Fruit fly (Drosophila melanogaster) whole organism, embryonic: Measurements from ENCODE around the gene CG15199.

Source experiments
- Blimp-1 ChIP-seq: fragments of 200-800 bp; sonication (Bioruptor generic); optimal IDR thresholded peaks from 3 replicates; lab custom pipeline; 2018; ENCODE audit warnings: missing biosample characterization, missing genetic modification characterization, mild to moderate bottlenecking, moderate library complexity, missing genetic modification reagents
- Bteb2 ChIP-seq: fragments of 200-800 bp; sonication (Bioruptor generic); optimal IDR thresholded peaks from 2 replicates; lab custom pipeline; 2016; ENCODE audit warnings: missing biosample characterization, missing genetic modification characterization
- CG11504 ChIP-seq: fragments of 200-800 bp; sonication (Bioruptor generic); optimal IDR thresholded peaks from 3 replicates; lab custom pipeline; 2019; ENCODE audit warnings: missing biosample characterization, mild to moderate bottlenecking, missing genetic modification characterization, moderate library complexity
- CG11696 ChIP-seq: fragments of 200-800 bp; sonication (Bioruptor generic); IDR thresholded peaks from 2 replicates; pipeline ENCODE4 v1.3.6; 2022; ENCODE audit warnings: missing biosample characterization, missing genetic modification characterization
- CG12104 ChIP-seq: fragments of 200-800 bp; sonication (Bioruptor generic); optimal IDR thresholded peaks from 3 replicates; lab custom pipeline; 2016; ENCODE audit warnings: missing biosample characterization, missing genetic modification characterization
- CG12391 ChIP-seq: fragments of 200-800 bp; sonication (Bioruptor generic); optimal IDR thresholded peaks from 3 replicates; lab custom pipeline; 2018; ENCODE audit warnings: missing biosample characterization, mild to moderate bottlenecking, missing genetic modification characterization, moderate library complexity
- CG12942 ChIP-seq: fragments of 200-800 bp; sonication (Bioruptor generic); optimal IDR thresholded peaks from 3 replicates; lab custom pipeline; 2016; ENCODE audit warnings: missing biosample characterization, missing genetic modification characterization
- CG13296 ChIP-seq: fragments of 200-800 bp; sonication (Bioruptor generic); optimal IDR thresholded peaks from 3 replicates; lab custom pipeline; 2018; ENCODE audit warnings: missing biosample characterization, mild to moderate bottlenecking, missing genetic modification characterization
- CG16779 ChIP-seq: fragments of 200-800 bp; sonication (Bioruptor generic); IDR thresholded peaks from 2 replicates; pipeline ENCODE4 v1.3.6; 2022; ENCODE audit warnings: missing biosample characterization, missing genetic modification characterization
- CG31388 ChIP-seq: fragments of 200-800 bp; sonication (Bioruptor generic); optimal IDR thresholded peaks from 2 replicates; lab custom pipeline; 2016; ENCODE audit warnings: missing biosample characterization, missing genetic modification characterization
- CG32767 ChIP-seq: fragments of 200-800 bp; sonication (Bioruptor generic); IDR thresholded peaks from 2 replicates; pipeline ENCODE4 v1.3.6; 2022; ENCODE audit warnings: missing biosample characterization, missing genetic modification characterization
- CG3726 ChIP-seq: fragments of 200-800 bp; sonication (Bioruptor generic); IDR thresholded peaks from 3 replicates; pipeline ENCODE4, ENCODE4 v1.3.6; 2022; ENCODE audit warnings: missing biosample characterization, missing genetic modification characterization
- CG4360 ChIP-seq: fragments of 200-800 bp; sonication (Bioruptor generic); IDR thresholded peaks from 2 replicates; pipeline ENCODE4 v1.3.6; 2022; ENCODE audit warnings: missing biosample characterization, missing genetic modification characterization
- CG4854 ChIP-seq: fragments of 200-800 bp; sonication (Bioruptor generic); optimal IDR thresholded peaks from 2 replicates; lab custom pipeline; 2016; ENCODE audit warnings: missing biosample characterization, missing genetic modification characterization, inconsistent platforms
- CG5180 ChIP-seq: fragments of 200-800 bp; sonication (Bioruptor generic); optimal IDR thresholded peaks from 3 replicates; lab custom pipeline; 2017; ENCODE audit warnings: missing biosample characterization, missing genetic modification characterization, mild to moderate bottlenecking, moderate library complexity, missing genetic modification reagents
- CG6813 ChIP-seq: fragments of 200-800 bp; sonication (Bioruptor generic); optimal IDR thresholded peaks from 2 replicates; lab custom pipeline; 2017; ENCODE audit warnings: missing biosample characterization, missing genetic modification characterization, mild to moderate bottlenecking, moderate library complexity, missing genetic modification reagents
- Dip3 ChIP-seq: fragments of 200-800 bp; sonication (Bioruptor generic); optimal IDR thresholded peaks from 3 replicates; lab custom pipeline; 2016; ENCODE audit warnings: missing biosample characterization, missing genetic modification characterization
- Doc3 ChIP-seq: fragments of 200-800 bp; sonication (Bioruptor generic); IDR thresholded peaks from 3 replicates; pipeline ENCODE4 v1.3.6; 2022; ENCODE audit warnings: missing biosample characterization, missing genetic modification characterization; ENCODE audit not compliant: partially characterized antibody
- GATAe ChIP-seq: fragments of 200-800 bp; sonication (Bioruptor generic); conservative IDR thresholded peaks from 2 replicates; pipeline ENCODE4 v1.3.6; 2022; ENCODE audit warnings: missing biosample characterization, missing genetic modification characterization
- Gsc ChIP-seq: fragments of 200-800 bp; sonication (Bioruptor generic); IDR thresholded peaks from 2 replicates; pipeline ENCODE4 v1.3.6; 2022; ENCODE audit warnings: missing biosample characterization, missing genetic modification characterization
- H15 ChIP-seq: fragments of 200-800 bp; sonication (Bioruptor generic); IDR thresholded peaks from 3 replicates; pipeline ENCODE4 v1.3.6; 2022; ENCODE audit warnings: missing biosample characterization, missing genetic modification characterization
- HLHmδ ChIP-seq: fragments of 200-800 bp; sonication (Bioruptor generic); optimal IDR thresholded peaks from 2 replicates; lab custom pipeline; 2018; ENCODE audit warnings: missing biosample characterization, mild to moderate bottlenecking, missing genetic modification characterization, moderate library complexity
- HmgD ChIP-seq: fragments of 200-800 bp; sonication (Bioruptor generic); optimal IDR thresholded peaks from 3 replicates; lab custom pipeline; 2016; ENCODE audit warnings: missing biosample characterization, missing genetic modification characterization
- Hr3 ChIP-seq: fragments of 200-800 bp; sonication (Bioruptor generic); optimal IDR thresholded peaks from 3 replicates; lab custom pipeline; 2016; ENCODE audit warnings: missing biosample characterization, missing genetic modification characterization
- MTF-1 ChIP-seq: fragments of 200-800 bp; sonication (Bioruptor generic); optimal IDR thresholded peaks from 2 replicates; lab custom pipeline; 2018; ENCODE audit warnings: missing biosample characterization, mild to moderate bottlenecking, missing genetic modification characterization, borderline replicate concordance
- Mrtf ChIP-seq: fragments of 200-800 bp; sonication (Bioruptor generic); IDR thresholded peaks from 3 replicates; pipeline ENCODE4 v1.3.6; 2022; ENCODE audit warnings: missing biosample characterization, missing genetic modification characterization
- Poxn ChIP-seq: fragments of 200-800 bp; sonication (Bioruptor generic); IDR thresholded peaks from 2 replicates; pipeline ENCODE4 v1.3.6; 2022; ENCODE audit warnings: missing biosample characterization, missing genetic modification characterization
- Sox100B ChIP-seq: fragments of 200-800 bp; sonication (Bioruptor generic); optimal IDR thresholded peaks from 3 replicates; lab custom pipeline; 2018; ENCODE audit warnings: missing biosample characterization, mild to moderate bottlenecking, missing genetic modification characterization
- Spps ChIP-seq: fragments of 200-800 bp; sonication (Bioruptor generic); optimal IDR thresholded peaks from 2 replicates; lab custom pipeline; 2018; ENCODE audit warnings: missing biosample characterization, mild to moderate bottlenecking, missing genetic modification characterization
- Stat92E ChIP-seq, 3 experiments: fragments of >200 bp in 2 of 3; fragments of 200-800 bp in 1 of 3; sonication (Bioruptor generic) in 1 of 3; optimal IDR thresholded peaks; 2 replicates each; lab custom pipeline; 2017 to 2019; ENCODE audit warnings: missing biosample characterization in 3 of 3, missing genetic modification characterization in 3 of 3, mild to moderate bottlenecking in 1 of 3, moderate library complexity in 1 of 3
- az2 ChIP-seq: fragments of 200-800 bp; sonication (Bioruptor generic); optimal IDR thresholded peaks from 3 replicates; lab custom pipeline; 2016; ENCODE audit warnings: missing biosample characterization, missing genetic modification characterization
- br ChIP-seq: fragments of >200 bp; optimal IDR thresholded peaks from 2 replicates; lab custom pipeline; 2017
- crc ChIP-seq: fragments of 200-800 bp; sonication (Bioruptor generic); optimal IDR thresholded peaks from 2 replicates; lab custom pipeline; 2016; ENCODE audit warnings: missing biosample characterization, missing genetic modification characterization
- fd96Cb ChIP-seq: fragments of 200-800 bp; sonication (Bioruptor generic); optimal IDR thresholded peaks from 2 replicates; lab custom pipeline; 2018; ENCODE audit warnings: missing biosample characterization, mild to moderate bottlenecking, missing genetic modification characterization, moderate library complexity
- lmd ChIP-seq: fragments of 200-800 bp; sonication (Bioruptor generic); IDR thresholded peaks from 2 replicates; pipeline ENCODE4 v1.3.6; 2022; ENCODE audit warnings: missing biosample characterization, missing genetic modification characterization
- lola ChIP-seq, 3 experiments: fragments of >200 bp in 2 of 3; fragments of 200-800 bp in 1 of 3; sonication (Bioruptor generic) in 1 of 3; optimal IDR thresholded peaks; 2 replicates each; lab custom pipeline; 2017 to 2019; ENCODE audit warnings: missing biosample characterization in 3 of 3, missing genetic modification characterization in 3 of 3, mild to moderate bottlenecking in 1 of 3, moderate library complexity in 1 of 3
- mam ChIP-seq: fragments of 200-800 bp; sonication (Bioruptor generic); optimal IDR thresholded peaks from 3 replicates; lab custom pipeline; 2016; ENCODE audit warnings: missing biosample characterization, missing genetic modification characterization
- oc ChIP-seq: fragments of 200-800 bp; sonication (Bioruptor generic); optimal IDR thresholded peaks from 2 replicates; lab custom pipeline; 2018; ENCODE audit warnings: missing biosample characterization, mild to moderate bottlenecking, missing genetic modification characterization, moderate library complexity
- onecut ChIP-seq: fragments of 200-800 bp; sonication (Bioruptor generic); IDR thresholded peaks from 2 replicates; pipeline ENCODE4 v1.3.6; 2022; ENCODE audit warnings: missing biosample characterization, missing genetic modification characterization
- otp ChIP-seq: fragments of 200-800 bp; sonication (Bioruptor generic); IDR thresholded peaks from 3 replicates; pipeline ENCODE4, ENCODE4 v1.3.6; 2022; ENCODE audit warnings: missing biosample characterization, missing genetic modification characterization
- peb ChIP-seq: fragments of 200-800 bp; sonication (Bioruptor generic); IDR thresholded peaks from 2 replicates; pipeline ENCODE4 v1.3.6; 2022; ENCODE audit warnings: missing biosample characterization, missing genetic modification characterization
- row ChIP-seq: fragments of 200-800 bp; sonication (Bioruptor generic); IDR thresholded peaks from 3 replicates; pipeline ENCODE4 v1.3.6; 2022; ENCODE audit warnings: missing biosample characterization, missing genetic modification characterization
- sc ChIP-seq, 3 experiments: fragments of >200 bp in 2 of 3; fragments of 200-800 bp in 1 of 3; sonication (Bioruptor generic) in 1 of 3; optimal IDR thresholded peaks; 2 replicates in 2 of 3; 3 replicates in 1 of 3; lab custom pipeline; 2017; ENCODE audit warnings: mild to moderate bottlenecking in 1 of 3, missing biosample characterization in 1 of 3, missing genetic modification characterization in 1 of 3, missing genetic modification reagents in 1 of 3
- sim ChIP-seq: fragments of 200-800 bp; sonication (Bioruptor generic); IDR thresholded peaks from 2 replicates; pipeline ENCODE4 v1.3.6; 2022; ENCODE audit warnings: missing biosample characterization, missing genetic modification characterization
- slp2 ChIP-seq: fragments of 200-800 bp; sonication (Bioruptor generic); optimal IDR thresholded peaks from 2 replicates; lab custom pipeline; 2016; ENCODE audit warnings: missing biosample characterization, missing genetic modification characterization
- sqz ChIP-seq: fragments of 200-800 bp; sonication (Bioruptor generic); optimal IDR thresholded peaks from 3 replicates; lab custom pipeline; 2018; ENCODE audit warnings: missing biosample characterization, mild to moderate bottlenecking, missing genetic modification characterization
- tna ChIP-seq: fragments of 200-800 bp; sonication (Bioruptor generic); IDR thresholded peaks from 2 replicates; pipeline ENCODE4 v1.3.6; 2022; ENCODE audit warnings: missing biosample characterization, missing genetic modification characterization; ENCODE audit not compliant: partially characterized antibody
- ttk ChIP-seq: fragments of 200-800 bp; sonication (Bioruptor generic); IDR thresholded peaks from 2 replicates; pipeline ENCODE4 v2.1.2; 2022; ENCODE audit warnings: missing biosample characterization, missing genetic modification characterization
- twi ChIP-seq: fragments of 200-800 bp; optimal IDR thresholded peaks from 2 replicates; lab custom pipeline; 2019; ENCODE audit warnings: missing biosample characterization, mild to moderate bottlenecking, missing genetic modification characterization, moderate library complexity
- yki ChIP-seq: fragments of >200 bp; optimal IDR thresholded peaks from 3 replicates; lab custom pipeline; 2018
- zen ChIP-seq: fragments of 200-800 bp; sonication (Bioruptor generic); optimal IDR thresholded peaks from 3 replicates; lab custom pipeline; 2018; ENCODE audit warnings: missing biosample characterization, mild to moderate bottlenecking, missing genetic modification characterization, moderate library complexity

The CG15199 gene

dm6 chrX:11148272-11148835, 6.7 kb upstream of the CG15199 start, which contains the start of gene Ran (continued):
- TF ChIP-seq Poxn (GFP tag; lab: Robert Waterston, UW) (no peak), CG6813 (no peak), CG32767 (GFP tag; lab: Robert Waterston, UW) (no peak), sc (optimal IDR thresholded peaks at IDR 0.05; lab: Kevin White, UChicago) (no peak), sc (GFP tag; optimal IDR thresholded peaks at IDR 0.05; lab: Kevin White, UChicago) (no peak), Blimp-1 (GFP tag; lab: Kevin White, UChicago) (no peak), HmgD (GFP tag; lab: Kevin White, UChicago) (no peak), MTF-1 (GFP tag; lab: Kevin White, UChicago) (no peak), az2 (GFP tag; lab: Kevin White, UChicago) (no peak), br (no peak), lmd (GFP tag; lab: Robert Waterston, UW) (peak; percentile 21; the same call in 1 of the 2 replicates), CG5180 (GFP tag; lab: Kevin White, UChicago) (no peak), Stat92E (GFP tag; optimal IDR thresholded peaks at IDR 0.05; lab: Kevin White, UChicago) (peak in 1 of 3 experiments; percentile 31), CG13296 (no peak), CG11696 (no peak), lola (GFP tag; optimal IDR thresholded peaks at IDR 0.05; lab: Kevin White, UChicago) (peak in 1 of 3 experiments; percentile 42), sim (GFP tag; lab: Robert Waterston, UW) (no peak), onecut (GFP tag; lab: Robert Waterston, UW) (no peak), tna (GFP tag; lab: Robert Waterston, UW) (no peak), Dip3 (GFP tag; lab: Kevin White, UChicago) (no peak), mam (GFP tag; lab: Kevin White, UChicago) (no peak), H15 (GFP tag; lab: Robert Waterston, UW) (no peak), oc (tag; lab: Kevin White, UChicago) (no peak), GATAe (0 out of 2 replicates have a peak, but pooled peaks have one; percentile 10), yki (lab: Kevin White, UChicago) (no peak), crc (GFP tag; lab: Kevin White, UChicago) (no peak), fd96Cb (tag; lab: Kevin White, UChicago) (no peak), twi (no peak), otp (GFP tag; lab: Robert Waterston, UW) (no peak), CG3726 (GFP tag; lab: Robert Waterston, UW) (no peak), CG12104 (GFP tag; lab: Kevin White, UChicago) (no peak), CG12942 (GFP tag; lab: Kevin White, UChicago) (no peak), ttk (GFP tag; lab: Robert Waterston, UW) (no peak; the same call in 1 of the 2 replicates), Sox100B (GFP tag; lab: Kevin White, UChicago) (no peak), Gsc (GFP tag; lab: Robert Waterston, UW) (no peak), Spps (no peak), Bteb2 (GFP tag; lab: Kevin White, UChicago) (no peak), CG11504 (tag; lab: Kevin White, UChicago) (no peak), sqz (GFP tag; lab: Kevin White, UChicago) (no peak), row (GFP tag; lab: Robert Waterston, UW) (peak; percentile 81), CG4854 (GFP tag; lab: Kevin White, UChicago) (no peak), Hr3 (GFP tag; lab: Kevin White, UChicago) (no peak), CG16779 (GFP tag; lab: Robert Waterston, UW) (no peak), HLHmδ (GFP tag; lab: Kevin White, UChicago) (no peak), Doc3 (GFP tag; lab: Robert Waterston, UW) (no peak), slp2 (GFP tag; lab: Kevin White, UChicago) (no peak), CG4360 (GFP tag; lab: Robert Waterston, UW) (no peak), CG31388 (no peak), CG12391 (tag; lab: Kevin White, UChicago) (peak; percentile 25), peb (GFP tag; lab: Robert Waterston, UW) (no peak), zen (no peak), Mrtf (no peak)
